Worm (Caenorhabditis elegans) whole organism, mixed stage, embryonic: ENCODE measurements around the gene srh-95.

Source experiments
- M03D4.4 ChIP-seq: sonication (generic microtip); optimal IDR thresholded peaks from 2 replicates; lab custom pipeline; 2017; ENCODE audit warnings: mild to moderate bottlenecking, missing genetic modification characterization, missing compliant biosample characterization
- bed-3 ChIP-seq: fragments of 200-800 bp; sonication (Bioruptor generic); optimal IDR thresholded peaks from 3 replicates; lab custom pipeline; 2018; ENCODE audit warnings: mild to moderate bottlenecking, missing genetic modification characterization, moderate library complexity, missing compliant biosample characterization
- blmp-1 ChIP-seq: fragments of 150-350 bp; optimal IDR thresholded peaks from 2 replicates; lab custom pipeline; 2014; ENCODE audit warnings: missing biosample characterization, missing genetic modification characterization
- ceh-83 ChIP-seq: fragments of 200-800 bp; sonication (Bioruptor generic); optimal IDR thresholded peaks from 2 replicates; lab custom pipeline; 2018; ENCODE audit warnings: mild to moderate bottlenecking, missing genetic modification characterization, missing compliant biosample characterization
- ces-1 ChIP-seq: fragments of 150-350 bp; optimal IDR thresholded peaks from 2 replicates; lab custom pipeline; 2014; ENCODE audit warnings: missing biosample characterization, missing genetic modification reagents, missing genetic modification characterization
- cnd-1 ChIP-seq: fragments of 200-800 bp; sonication (Bioruptor generic); optimal IDR thresholded peaks from 2 replicates; lab custom pipeline; 2018; ENCODE audit warnings: mild to moderate bottlenecking, missing genetic modification characterization, missing compliant biosample characterization
- lsy-2 ChIP-seq: fragments of 150-350 bp; optimal IDR thresholded peaks from 2 replicates; lab custom pipeline; 2014; ENCODE audit warnings: missing biosample characterization, missing genetic modification characterization
- nhr-12 ChIP-seq: fragments of 150-350 bp; optimal IDR thresholded peaks from 2 replicates; lab custom pipeline; 2014; ENCODE audit warnings: missing biosample characterization, missing genetic modification characterization
- nhr-237 ChIP-seq: fragments of 150-350 bp; optimal IDR thresholded peaks from 2 replicates; lab custom pipeline; 2014; ENCODE audit warnings: missing biosample characterization, missing genetic modification characterization
- nhr-76 ChIP-seq: sonication (generic microtip); optimal IDR thresholded peaks from 2 replicates; lab custom pipeline; 2017; ENCODE audit warnings: missing biosample characterization, missing genetic modification characterization
- pha-4 ChIP-seq: fragments of 150-350 bp; optimal IDR thresholded peaks from 2 replicates; lab custom pipeline; 2018; ENCODE audit warnings: missing biosample characterization, missing genetic modification reagents, missing genetic modification characterization
- unc-39 ChIP-seq: fragments of 150-350 bp; optimal IDR thresholded peaks from 2 replicates; lab custom pipeline; 2014; ENCODE audit warnings: missing biosample characterization, missing genetic modification characterization

- TF ChIP-seq nhr-237 (tag; lab: Kevin White, UChicago) (no peak), ces-1 (GFP tag; lab: Kevin White, UChicago) (no peak), lsy-2 (tag; lab: Kevin White, UChicago) (no peak), unc-39 (tag; lab: Kevin White, UChicago) (no peak), cnd-1 (tag; lab: Kevin White, UChicago) (no peak), blmp-1 (tag; lab: Kevin White, UChicago) (no peak), M03D4.4 (tag; lab: Kevin White, UChicago) (no peak), ceh-83 (GFP tag; lab: Kevin White, UChicago) (no peak), nhr-76 (tag; lab: Kevin White, UChicago) (no peak), bed-3 (no peak), pha-4 (tag; lab: Kevin White, UChicago) (no peak), nhr-12 (no peak)
These were observed 26.7 kb upstream of the srh-95 start for ce11 chrV:16220020-16220419.
